Worm (Caenorhabditis elegans): Measurements from ENCODE around the gene gst-5.

Gene gst-5

DNA sequence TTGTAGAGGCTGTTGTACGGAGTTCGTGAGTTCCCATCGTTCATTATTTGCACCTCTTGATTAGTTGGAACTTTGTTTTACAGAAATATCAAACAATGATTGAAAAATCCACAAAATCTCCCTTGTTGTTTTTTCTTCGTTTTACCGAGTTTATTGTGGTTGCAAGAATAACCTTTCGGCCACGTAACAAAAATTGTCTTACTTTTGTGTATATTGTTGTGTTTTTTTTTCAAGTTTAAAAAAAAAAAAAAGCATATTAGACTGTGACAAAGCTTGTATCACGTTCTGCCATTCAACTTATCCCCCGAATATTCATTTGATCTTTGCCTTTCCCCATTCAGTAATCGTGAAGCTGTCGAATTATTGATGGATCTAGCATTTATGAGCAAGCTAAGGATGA is 33.0 kb upstream of the gst-5 start, which contains the start of gene F44F4.10:
Gene F44F4.10, minus strand, starts transcription at position 101 of the 400 bp plus-strand sequence.
- TF ChIP-seq unc-62 (GFP tag; optimal IDR thresholded peaks at IDR 0.05 in 1 of 2) (peak in 1 of 2 experiments; percentile 48), unc-62 (tag; optimal IDR thresholded peaks at IDR 0.05) (no peak), nhr-111 (GFP tag; optimal IDR thresholded peaks at IDR 0.05) (no peak)

DNA sequence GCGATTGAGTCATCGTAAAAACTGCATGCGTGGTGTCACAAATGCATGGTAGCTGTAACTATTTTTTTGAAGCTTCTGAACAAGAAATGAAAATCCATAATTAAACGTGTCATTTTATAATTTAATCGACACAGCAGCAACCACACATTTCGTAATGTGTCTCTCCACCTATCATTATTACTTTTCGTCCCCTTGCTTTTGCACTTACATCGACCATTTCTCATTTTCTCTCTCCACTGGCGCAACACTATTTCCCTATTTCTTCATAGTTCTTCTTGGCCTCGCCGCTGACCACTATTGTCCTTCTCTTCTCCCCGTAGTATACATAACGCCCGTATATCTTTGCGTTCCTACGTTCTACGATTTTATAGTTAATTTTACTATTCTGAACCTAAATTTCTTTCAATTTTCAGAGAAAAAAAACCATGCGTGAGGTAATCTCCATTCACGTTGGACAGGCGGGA is 31.8 kb upstream of the gst-5 start, which contains the start of gene tba-4:
Gene tba-4, plus strand, starts transcription at position 414 of the 464 bp plus-strand sequence.
- TF ChIP-seq zfp-3 (GFP tag; conservative IDR thresholded peaks at IDR 0.05) (no peak), T20F7.1 (GFP tag; optimal IDR thresholded peaks at IDR 0.05) (no peak), dmd-8 (GFP tag; IDR thresholded peaks at IDR 0.05) (no peak), ZK546.5 (tag; optimal IDR thresholded peaks at IDR 0.05) (no peak), madf-9 (GFP tag; conservative IDR thresholded peaks at IDR 0.05) (no peak), nhr-48 (tag; optimal IDR thresholded peaks at IDR 0.05) (no peak), vab-7 (GFP tag; IDR thresholded peaks at IDR 0.05) (no peak), nhr-10 (tag; optimal IDR thresholded peaks at IDR 0.05) (no peak), Y105C5A.15 (GFP tag; IDR thresholded peaks at IDR 0.05) (no peak), daf-16 (GFP tag; optimal IDR thresholded peaks at IDR 0.05) (no peak), daf-16 (tag; optimal IDR thresholded peaks at IDR 0.05) (peak; percentile 55), nhr-41 (GFP tag; IDR thresholded peaks at IDR 0.05) (no peak), F44E2.7 (GFP tag; IDR thresholded peaks at IDR 0.05) (no peak), nhr-77 (tag; optimal IDR thresholded peaks at IDR 0.05) (no peak), nhr-28 (tag; optimal IDR thresholded peaks at IDR 0.05) (peak; percentile 86), ztf-7 (tag; optimal IDR thresholded peaks at IDR 0.05) (no peak), F49E8.2 (tag; optimal IDR thresholded peaks at IDR 0.05; ENCODE audit: borderline replicate concordance) (no peak), zip-11 (GFP tag; IDR thresholded peaks at IDR 0.05) (no peak), ztf-11 (tag; optimal IDR thresholded peaks at IDR 0.05) (no peak), attf-4 (tag; optimal IDR thresholded peaks at IDR 0.05) (no peak), hlh-11 (tag; optimal IDR thresholded peaks at IDR 0.05) (peak; percentile 30), saeg-2 (GFP tag; IDR thresholded peaks at IDR 0.05) (no peak), nhr-11 (tag; optimal IDR thresholded peaks at IDR 0.05) (no peak), F26F4.8 (GFP tag; conservative IDR thresholded peaks at IDR 0.05) (no peak), zag-1 (tag; optimal IDR thresholded peaks at IDR 0.05) (no peak), zip-2 (tag; optimal IDR thresholded peaks at IDR 0.05) (no peak), nhr-102 (tag; optimal IDR thresholded peaks at IDR 0.05) (no peak), tag-97 (GFP tag; IDR thresholded peaks at IDR 0.05) (no peak), mxl-2 (GFP tag; conservative IDR thresholded peaks at IDR 0.05) (no peak), mdl-1 (tag; optimal IDR thresholded peaks at IDR 0.05) (no peak), nhr-6 (tag; optimal IDR thresholded peaks at IDR 0.05) (peak; percentile 3), F37D6.2 (tag; optimal IDR thresholded peaks at IDR 0.05) (no peak), Y75B8A.6 (GFP tag; IDR thresholded peaks at IDR 0.05) (no peak), lin-29 (GFP tag; IDR thresholded peaks at IDR 0.05) (no peak), unc-130 (GFP tag; optimal IDR thresholded peaks at IDR 0.05) (no peak), arid-1 (GFP tag; conservative IDR thresholded peaks at IDR 0.05) (no peak), set-16 (GFP tag; IDR thresholded peaks at IDR 0.05) (no peak), jun-1 (tag; optimal IDR thresholded peaks at IDR 0.05) (no peak), pqm-1 (tag; optimal IDR thresholded peaks at IDR 0.05) (peak; percentile 79), fkh-10 (GFP tag; optimal IDR thresholded peaks at IDR 0.05) (no peak), cey-2 (tag; optimal IDR thresholded peaks at IDR 0.05; ENCODE audit: borderline replicate concordance, insufficient read depth) (no peak), ceh-44 (GFP tag; IDR thresholded peaks at IDR 0.05) (no peak)
